Fruit fly (Drosophila melanogaster): Measurements from ENCODE around the gene CG42395.

The CG42395 gene

DNA sequence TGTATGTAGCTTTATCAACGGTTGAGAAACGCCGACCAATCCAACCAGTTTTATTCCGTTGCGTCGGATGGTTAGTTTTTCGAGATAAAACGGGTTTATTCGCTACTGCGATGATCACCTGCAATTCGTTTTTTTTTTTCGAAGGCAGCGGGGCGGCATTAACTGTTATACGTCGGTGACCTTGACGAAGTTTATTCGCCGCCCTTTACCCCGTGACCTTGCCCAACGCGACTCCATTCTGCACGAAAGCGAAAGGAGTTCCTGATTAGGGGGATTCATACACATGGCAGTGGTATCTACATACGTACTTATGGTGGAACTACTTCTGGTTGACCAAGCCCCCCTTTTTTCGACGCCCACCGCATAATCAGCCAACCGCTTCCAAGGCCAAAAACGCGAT, 4.5 kb upstream of the CG42395 start:
- TF ChIP-seq insv (optimal IDR thresholded peaks at IDR 0.05) (no peak), Sin3A (optimal IDR thresholded peaks at IDR 0.05) (no peak), Myc (optimal IDR thresholded peaks at IDR 0.05) (no peak), ttk (optimal IDR thresholded peaks at IDR 0.05) (no peak), psq (optimal IDR thresholded peaks at IDR 0.05) (no peak), h (optimal IDR thresholded peaks at IDR 0.05) (no peak)

DNA sequence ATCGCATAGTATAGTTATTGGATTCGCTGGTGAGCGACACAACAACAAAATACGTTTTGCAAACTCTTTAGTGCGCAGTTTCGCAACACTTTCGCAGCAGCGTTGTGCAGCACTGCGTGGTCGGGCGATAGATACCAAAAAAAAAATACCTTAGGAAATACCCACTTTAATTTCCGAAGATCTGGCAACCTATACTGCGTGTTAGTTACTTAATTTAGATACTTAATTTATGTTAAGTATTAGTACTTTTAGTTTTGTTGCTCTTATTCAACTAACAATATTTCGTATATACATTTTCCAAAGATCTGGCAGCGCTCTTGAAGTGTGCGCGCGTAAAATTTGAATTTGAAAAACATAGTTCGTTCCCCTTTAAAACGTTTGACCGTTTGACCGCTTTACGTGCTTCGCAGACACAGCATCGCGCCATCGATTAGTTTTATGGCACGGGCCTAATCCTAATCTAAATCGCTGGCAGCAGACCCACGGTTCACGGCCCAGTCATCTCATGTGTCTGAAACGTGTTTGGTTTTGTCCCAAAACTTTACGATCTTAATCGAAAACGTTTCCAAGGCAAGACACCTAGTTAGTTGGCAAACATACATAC, 4.0 kb upstream of the CG42395 start, which contains the start of gene LPCAT:
TSS of gene LPCAT (minus strand) at position 70 of the 604 bp plus-strand sequence.
- TF ChIP-seq psq (optimal IDR thresholded peaks at IDR 0.05) (no peak), h (optimal IDR thresholded peaks at IDR 0.05) (no peak), Sin3A (optimal IDR thresholded peaks at IDR 0.05) (no peak), Myc (optimal IDR thresholded peaks at IDR 0.05) (no peak), ttk (optimal IDR thresholded peaks at IDR 0.05) (no peak), insv (optimal IDR thresholded peaks at IDR 0.05) (no peak)

DNA sequence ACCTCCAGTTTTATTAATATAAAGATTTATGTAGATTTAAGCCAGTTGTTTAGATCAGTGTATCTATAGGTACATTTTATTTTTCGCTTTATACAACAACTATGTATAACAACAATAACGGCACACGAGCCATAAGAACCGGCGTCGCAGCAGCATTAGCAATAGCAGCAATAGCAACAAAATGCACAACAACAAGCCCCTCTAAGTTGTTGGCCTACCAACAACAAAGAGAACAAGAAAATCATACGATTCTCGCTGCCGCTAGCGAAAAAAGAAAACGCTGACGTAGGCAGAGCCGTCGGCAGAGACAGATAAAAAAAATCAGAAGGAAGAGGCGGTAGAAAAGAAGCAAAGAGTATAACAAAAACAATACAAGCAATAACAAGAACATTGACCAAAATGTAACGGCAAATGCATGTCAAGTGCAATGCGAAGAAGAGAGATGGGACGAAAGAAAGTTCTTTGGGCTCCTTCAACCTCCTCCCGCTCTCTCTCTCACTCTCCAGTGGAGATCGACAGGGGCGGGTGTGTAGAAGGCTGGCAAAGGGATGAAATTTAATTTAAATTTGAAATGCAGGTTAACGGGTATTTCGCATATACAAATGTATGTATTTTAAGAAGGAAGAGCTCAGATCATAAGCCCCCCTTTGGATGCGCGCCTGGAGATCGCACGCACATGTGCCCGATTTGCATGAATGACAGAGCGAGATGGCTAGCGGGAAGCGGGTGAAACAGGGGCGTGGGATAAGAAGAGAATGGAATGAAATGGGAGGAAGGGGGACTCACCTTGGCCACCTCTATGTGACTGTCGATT, 2.9 kb upstream of the CG42395 start:
- TF ChIP-seq psq (optimal IDR thresholded peaks at IDR 0.05) (no peak), h (optimal IDR thresholded peaks at IDR 0.05) (no peak), Myc (optimal IDR thresholded peaks at IDR 0.05) (no peak), insv (optimal IDR thresholded peaks at IDR 0.05) (no peak), ttk (optimal IDR thresholded peaks at IDR 0.05) (no peak), Sin3A (optimal IDR thresholded peaks at IDR 0.05) (no peak)

DNA sequence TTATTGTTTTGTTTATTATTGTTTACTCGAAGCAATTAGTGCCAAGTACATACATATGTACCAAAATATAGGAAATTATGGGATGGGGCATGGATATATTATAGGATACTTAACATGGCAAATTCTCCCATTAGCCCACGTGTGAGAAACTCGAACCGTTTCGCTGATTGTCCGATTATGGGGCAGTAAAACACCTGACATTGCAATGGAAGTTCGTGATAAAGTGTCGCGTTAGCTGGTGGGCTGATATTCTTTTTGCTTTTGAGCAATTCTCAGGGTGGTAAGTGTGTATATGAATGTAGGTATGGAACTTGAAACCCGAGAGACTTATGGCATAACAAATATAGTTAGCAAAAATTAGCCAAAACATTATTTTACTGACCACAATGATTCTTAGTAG, 2.0 kb upstream of the CG42395 start:
- TF ChIP-seq h (optimal IDR thresholded peaks at IDR 0.05) (no peak), psq (optimal IDR thresholded peaks at IDR 0.05) (no peak), Myc (optimal IDR thresholded peaks at IDR 0.05) (no peak), ttk (optimal IDR thresholded peaks at IDR 0.05) (no peak), Sin3A (optimal IDR thresholded peaks at IDR 0.05) (no peak), insv (optimal IDR thresholded peaks at IDR 0.05) (no peak)

DNA sequence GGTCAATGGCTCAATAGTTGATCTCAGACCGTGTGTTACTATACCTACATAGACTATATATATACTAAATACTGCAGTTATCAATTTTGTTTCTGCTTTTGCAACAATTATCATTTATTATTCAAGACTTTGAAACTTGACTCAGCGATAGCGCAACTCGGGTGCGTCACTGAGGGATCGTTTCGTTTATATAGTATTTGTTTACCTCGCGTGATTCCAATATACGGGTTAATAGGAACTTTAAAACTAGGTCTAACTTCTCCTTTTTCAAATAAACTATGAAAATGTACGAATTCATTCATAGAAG, 1.2 kb upstream of the CG42395 start:
- TF ChIP-seq insv (optimal IDR thresholded peaks at IDR 0.05) (no peak), Sin3A (optimal IDR thresholded peaks at IDR 0.05) (no peak), h (optimal IDR thresholded peaks at IDR 0.05) (no peak), psq (optimal IDR thresholded peaks at IDR 0.05) (no peak), ttk (optimal IDR thresholded peaks at IDR 0.05) (no peak), Myc (optimal IDR thresholded peaks at IDR 0.05) (no peak)

DNA sequence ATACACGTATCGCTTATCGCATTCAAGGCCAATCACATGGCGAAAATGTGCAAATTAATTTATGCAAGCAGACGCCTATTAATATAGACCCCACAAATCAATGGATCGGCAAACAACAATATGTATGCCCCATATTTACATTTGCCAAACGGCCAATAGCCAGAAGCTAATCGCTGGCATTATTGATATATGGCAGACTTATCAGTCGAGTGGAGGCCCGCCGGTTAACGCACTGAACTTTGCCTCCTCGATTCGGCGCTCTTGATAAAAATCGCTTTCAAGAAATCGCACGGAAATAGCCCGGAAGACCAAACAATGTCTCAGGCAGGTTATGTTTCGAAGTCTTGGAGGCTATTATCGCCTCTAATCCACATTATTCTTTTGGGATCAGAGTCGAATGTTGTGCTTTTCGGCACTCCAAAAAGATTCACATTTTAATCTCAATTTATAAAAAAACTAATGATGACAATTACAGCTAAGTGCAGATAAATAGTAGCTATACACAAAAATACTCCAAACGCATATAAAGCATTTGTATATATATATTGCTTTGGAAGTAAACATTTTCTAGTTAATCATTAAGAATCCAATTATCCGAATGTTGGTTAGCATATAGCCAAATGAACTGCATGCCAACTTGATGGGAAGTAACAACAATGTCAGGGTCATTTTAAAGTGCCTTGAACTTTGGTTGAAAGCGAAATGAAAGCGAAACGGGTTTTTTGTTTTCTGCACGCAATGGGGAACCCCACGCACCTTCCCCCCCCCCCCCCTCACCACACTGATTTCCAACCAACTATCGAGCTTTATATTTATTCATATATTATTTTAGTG, 674 bp upstream of the CG42395 start:
- TF ChIP-seq h (optimal IDR thresholded peaks at IDR 0.05) (no peak), insv (optimal IDR thresholded peaks at IDR 0.05) (no peak), Myc (optimal IDR thresholded peaks at IDR 0.05) (no peak), Sin3A (optimal IDR thresholded peaks at IDR 0.05) (no peak), psq (optimal IDR thresholded peaks at IDR 0.05) (no peak), ttk (optimal IDR thresholded peaks at IDR 0.05) (no peak)

DNA sequence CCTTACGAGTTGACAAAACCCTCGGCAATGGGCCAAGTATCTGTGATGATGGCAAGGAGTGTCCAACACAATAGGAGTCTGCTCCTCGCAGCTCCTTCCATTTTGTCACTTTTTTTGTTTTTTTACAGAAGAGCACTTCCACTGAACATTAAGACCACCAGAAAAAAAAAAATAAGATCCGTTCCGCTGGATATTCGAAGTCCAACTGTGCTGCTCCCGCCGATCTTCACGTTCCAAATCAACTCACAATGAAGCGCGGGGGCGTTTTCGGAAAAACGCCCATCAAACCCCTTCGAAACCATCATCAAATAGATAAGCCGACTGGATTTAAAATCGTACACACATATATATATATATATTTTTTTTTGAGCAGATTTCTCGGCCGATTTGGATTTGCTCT, 4.8 kb downstream of the CG42395 start, which contains the start of gene Cubn:
TSS of gene Cubn (minus strand) at position 101 of the 400 bp plus-strand sequence.
- TF ChIP-seq Myc (optimal IDR thresholded peaks at IDR 0.05) (no peak), Sin3A (optimal IDR thresholded peaks at IDR 0.05) (no peak), h (optimal IDR thresholded peaks at IDR 0.05) (no peak), ttk (optimal IDR thresholded peaks at IDR 0.05) (no peak), insv (optimal IDR thresholded peaks at IDR 0.05) (no peak), psq (optimal IDR thresholded peaks at IDR 0.05) (no peak)

DNA sequence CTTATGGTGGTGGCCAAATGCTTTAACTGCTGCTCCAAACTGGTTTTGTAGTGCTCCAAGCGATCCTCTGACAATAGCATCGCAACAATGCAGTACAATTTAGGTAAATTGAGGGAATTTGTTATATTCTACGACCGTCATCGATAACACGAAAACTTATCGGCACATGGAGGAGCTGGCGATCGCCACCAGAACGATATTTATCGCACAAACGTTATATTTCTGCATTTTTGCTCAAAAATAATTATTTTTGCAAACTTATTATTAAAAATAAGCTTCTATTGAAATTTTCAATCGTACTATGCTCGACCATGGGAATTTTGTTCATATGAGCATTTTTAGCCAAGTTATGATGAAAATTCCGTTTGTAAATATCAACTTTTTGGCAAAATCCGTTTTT, 19.6 kb downstream of the CG42395 start, which contains the start of gene CG15317:
TSS of gene CG15317 (minus strand) at position 148 of the 400 bp plus-strand sequence.
- TF ChIP-seq Sin3A (optimal IDR thresholded peaks at IDR 0.05) (no peak), insv (optimal IDR thresholded peaks at IDR 0.05) (no peak), ttk (optimal IDR thresholded peaks at IDR 0.05) (no peak), psq (optimal IDR thresholded peaks at IDR 0.05) (no peak), h (optimal IDR thresholded peaks at IDR 0.05) (no peak), Myc (optimal IDR thresholded peaks at IDR 0.05) (no peak)

DNA sequence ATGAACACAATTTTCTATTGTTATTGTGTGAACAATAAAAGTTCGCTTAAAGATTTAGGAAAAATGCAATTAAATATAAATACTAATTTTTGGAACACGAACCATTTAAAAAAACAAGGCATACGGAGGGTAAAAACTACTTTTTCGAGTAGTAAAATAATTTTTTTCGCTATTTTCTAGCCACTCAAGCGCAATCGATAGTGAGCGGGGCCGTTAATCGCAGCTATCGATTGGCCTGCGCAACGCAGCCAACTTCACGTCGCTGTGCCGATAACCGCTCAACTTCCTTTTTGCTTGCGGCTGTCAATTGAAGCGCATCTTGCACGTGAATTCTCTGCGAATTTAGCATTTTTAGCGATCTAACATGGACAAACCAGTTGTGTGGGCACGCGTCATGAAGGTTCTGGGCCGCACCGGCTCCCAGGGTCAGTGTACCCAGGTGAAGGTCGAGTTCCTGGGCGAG, 21.7 kb downstream of the CG42395 start, which contains the start of gene RpS28b:
TSS of gene RpS28b (plus strand) at position 278 of the 463 bp plus-strand sequence.
- TF ChIP-seq insv (optimal IDR thresholded peaks at IDR 0.05) = no peak

DNA sequence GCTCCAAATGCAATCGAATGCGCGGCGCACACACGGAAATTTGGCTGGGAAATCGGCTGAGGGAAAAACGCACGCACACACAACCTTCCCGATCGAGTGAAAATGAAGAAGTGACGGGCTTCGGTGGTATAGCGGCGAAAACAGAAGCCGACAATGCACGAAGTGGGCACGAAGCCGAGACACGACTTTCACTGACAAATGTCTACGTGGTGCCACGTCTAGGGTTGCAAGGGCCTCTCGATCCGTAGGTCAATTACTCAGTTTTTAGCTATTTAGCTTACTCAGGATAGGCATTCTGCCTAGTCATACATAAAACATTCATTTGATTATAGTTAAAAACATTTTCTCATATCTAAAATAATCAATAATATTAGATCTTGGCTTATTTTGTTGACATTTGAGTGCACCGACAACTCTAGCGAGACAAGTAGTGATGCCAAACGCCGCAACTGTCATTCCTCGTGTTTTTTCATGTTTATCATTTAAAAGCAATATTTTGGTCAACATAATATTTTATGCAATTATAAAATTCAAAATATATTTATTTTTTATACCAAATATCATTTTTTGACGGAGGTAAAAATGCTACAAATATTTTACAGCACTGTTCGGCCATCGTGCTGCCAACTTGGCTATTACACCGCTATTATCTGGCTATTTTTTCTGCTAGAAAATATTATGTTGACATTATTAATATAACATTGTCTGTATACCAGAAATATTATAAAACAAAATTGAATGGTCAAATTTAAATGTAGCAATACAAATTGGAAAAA, 22.3 kb downstream of the CG42395 start:
- no peak for TF ChIP-seq h (optimal IDR thresholded peaks at IDR 0.05)
- no peak for TF ChIP-seq Sin3A (optimal IDR thresholded peaks at IDR 0.05)
- no peak for TF ChIP-seq psq (optimal IDR thresholded peaks at IDR 0.05)
- no peak for TF ChIP-seq ttk (optimal IDR thresholded peaks at IDR 0.05)
- no peak for TF ChIP-seq Myc (optimal IDR thresholded peaks at IDR 0.05)
- TF ChIP-seq insv (optimal IDR thresholded peaks at IDR 0.05) = no peak

DNA sequence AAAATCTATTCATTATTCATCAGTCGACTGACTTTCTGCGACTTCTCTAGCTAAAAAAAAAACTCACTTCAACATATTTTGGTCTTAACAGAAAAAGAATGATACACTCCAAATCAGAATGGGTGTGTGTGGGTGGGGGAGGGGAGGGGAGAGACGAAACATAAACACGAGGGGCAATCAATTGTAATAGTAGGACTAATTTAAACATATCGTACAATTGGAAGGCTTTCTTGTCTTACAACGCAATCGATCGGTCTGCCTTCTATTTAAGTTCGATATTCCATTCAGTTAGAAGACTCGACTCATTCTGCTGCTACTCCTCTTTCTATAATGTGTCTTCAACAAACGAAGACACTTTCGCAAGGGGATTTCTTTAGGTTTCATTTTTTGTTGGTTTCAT, 24.9 kb downstream of the CG42395 start:
- TF ChIP-seq Myc (optimal IDR thresholded peaks at IDR 0.05) (no peak), h (optimal IDR thresholded peaks at IDR 0.05) (no peak), ttk (optimal IDR thresholded peaks at IDR 0.05) (no peak), psq (optimal IDR thresholded peaks at IDR 0.05) (no peak)
